Fruit fly (Drosophila melanogaster): Measurements from ENCODE around the gene CG5521.
A peak's percentile ranks its signal among the peaks of the same experiment; 100 is the strongest.

The CG5521 gene

dm6 chr3R:26960496-26960895 lies 6.2 kb upstream of the CG5521 start:
- TF ChIP-seq fkh (GFP tag; optimal IDR thresholded peaks at IDR 0.05) (no peak), eg (GFP tag; IDR thresholded peaks at IDR 0.05) (0 out of 3 replicates have a peak, but pooled peaks have one; percentile 22), CG6854 (GFP tag; optimal IDR thresholded peaks at IDR 0.05) (peak; percentile 50), net (GFP tag; optimal IDR thresholded peaks at IDR 0.05) (no peak), CG7368 (GFP tag; optimal IDR thresholded peaks at IDR 0.05) (peak; percentile 8), CG31627 (GFP tag; optimal IDR thresholded peaks at IDR 0.05) (no peak)

dm6 chr3R:26963747-26964174 lies 3.0 kb upstream of the CG5521 start:
- TF ChIP-seq CG11762 (GFP tag; optimal IDR thresholded peaks at IDR 0.05; ENCODE audit: insufficient read depth), result peak; percentile 71
- peak; percentile 50 for TF ChIP-seq net (GFP tag; optimal IDR thresholded peaks at IDR 0.05)
- TF ChIP-seq Hr38 (GFP tag; optimal IDR thresholded peaks at IDR 0.05), result no peak
- TF ChIP-seq CG1621 (tag; optimal IDR thresholded peaks at IDR 0.05), result peak; percentile 57
- TF ChIP-seq CG34406 (GFP tag; optimal IDR thresholded peaks at IDR 0.05), result peak; percentile 47
- no peak for TF ChIP-seq CG6276 (GFP tag; optimal IDR thresholded peaks at IDR 0.05)
- peak; percentile 64 for TF ChIP-seq CG7368 (GFP tag; optimal IDR thresholded peaks at IDR 0.05)
- peak; percentile 80 for TF ChIP-seq CG3032 (tag; optimal IDR thresholded peaks at IDR 0.05)
- TF ChIP-seq cyc (GFP tag; optimal IDR thresholded peaks at IDR 0.05), result peak; percentile 85
- TF ChIP-seq CG11902 (GFP tag; optimal IDR thresholded peaks at IDR 0.05), result peak; percentile 67
- TF ChIP-seq Sox14 (GFP tag; optimal IDR thresholded peaks at IDR 0.05), result peak; percentile 50
- TF ChIP-seq Hr39 (GFP tag; optimal IDR thresholded peaks at IDR 0.05), result peak; percentile 70
- TF ChIP-seq spab (GFP tag; optimal IDR thresholded peaks at IDR 0.05), result peak; percentile 82
- peak; percentile 51 for TF ChIP-seq CG6792 (GFP tag; optimal IDR thresholded peaks at IDR 0.05)
- TF ChIP-seq dsx (GFP tag; optimal IDR thresholded peaks at IDR 0.05; ENCODE audit: poor library complexity, severe bottlenecking), result peak; percentile 83
- peak; percentile 76 for TF ChIP-seq Ets96B (tag; optimal IDR thresholded peaks at IDR 0.05)
- peak; percentile 87 for TF ChIP-seq topi (GFP tag; optimal IDR thresholded peaks at IDR 0.05)
- TF ChIP-seq CG8319 (GFP tag; optimal IDR thresholded peaks at IDR 0.05), result peak; percentile 27
- TF ChIP-seq Ets21C (GFP tag; optimal IDR thresholded peaks at IDR 0.05), result peak; percentile 19
- peak; percentile 38 for TF ChIP-seq CG10631 (GFP tag; optimal IDR thresholded peaks at IDR 0.05)
- TF ChIP-seq Lpt (GFP tag; optimal IDR thresholded peaks at IDR 0.05), result peak; percentile 7
- TF ChIP-seq fd85E (GFP tag; optimal IDR thresholded peaks at IDR 0.05), result peak; percentile 66
- peak; percentile 22 for TF ChIP-seq vri (GFP tag; optimal IDR thresholded peaks at IDR 0.05)
- peak; percentile 61 for TF ChIP-seq CG31627 (GFP tag; optimal IDR thresholded peaks at IDR 0.05)
- TF ChIP-seq CG3919 (GFP tag; optimal IDR thresholded peaks at IDR 0.05), result peak; percentile 84
- peak; percentile 33 for TF ChIP-seq CG4318 (GFP tag; optimal IDR thresholded peaks at IDR 0.05)
- peak; percentile 63 for TF ChIP-seq acj6 (GFP tag; optimal IDR thresholded peaks at IDR 0.05)
- peak; percentile 50 for TF ChIP-seq esn (GFP tag; optimal IDR thresholded peaks at IDR 0.05)
- TF ChIP-seq Gug (GFP tag; IDR thresholded peaks at IDR 0.05), result peak; percentile 42; the same call in 1 of the 2 replicates
- TF ChIP-seq fkh (GFP tag; optimal IDR thresholded peaks at IDR 0.05), result peak; percentile 11
- peak; percentile 62 for TF ChIP-seq Blimp-1 (GFP tag; optimal IDR thresholded peaks at IDR 0.05)
- TF ChIP-seq CG10669 (GFP tag; optimal IDR thresholded peaks at IDR 0.05), result peak; percentile 88
- TF ChIP-seq fd59A (GFP tag; optimal IDR thresholded peaks at IDR 0.05), result peak; percentile 57
- TF ChIP-seq Sox15 (GFP tag; optimal IDR thresholded peaks at IDR 0.05), result no peak
- TF ChIP-seq CG9139 (GFP tag; optimal IDR thresholded peaks at IDR 0.05), result peak; percentile 77
- TF ChIP-seq dac (GFP tag; optimal IDR thresholded peaks at IDR 0.05), result peak; percentile 49
- peak; percentile 58 for TF ChIP-seq Hr4 (GFP tag; optimal IDR thresholded peaks at IDR 0.05)
- peak; percentile 67 for TF ChIP-seq CG15336 (GFP tag; IDR thresholded peaks at IDR 0.05)
- TF ChIP-seq pdm3 (GFP tag; optimal IDR thresholded peaks at IDR 0.05), result peak; percentile 58
- no peak for TF ChIP-seq Eip93F (GFP tag; optimal IDR thresholded peaks at IDR 0.05)
- TF ChIP-seq CG11294 (GFP tag; IDR thresholded peaks at IDR 0.05), result peak; percentile 64; the same call in 1 of the 2 replicates
- TF ChIP-seq Smox (GFP tag; optimal IDR thresholded peaks at IDR 0.05), result no peak
- peak; percentile 62; the same call in 2 of the 3 replicates for TF ChIP-seq CG6163 (GFP tag; IDR thresholded peaks at IDR 0.05)
- peak; percentile 56 for TF ChIP-seq CG16779 (tag; optimal IDR thresholded peaks at IDR 0.05)
- peak; percentile 63 for TF ChIP-seq Sox102F (GFP tag; optimal IDR thresholded peaks at IDR 0.05)
- TF ChIP-seq CG8632 (GFP tag; optimal IDR thresholded peaks at IDR 0.05), result peak; percentile 25
- peak; percentile 53 for TF ChIP-seq Eip75B (GFP tag; optimal IDR thresholded peaks at IDR 0.05)
